Fruit fly (Drosophila melanogaster): Measurements from ENCODE around the gene Lmpt.

Gene Lmpt

dm6 chr3L:16922952-16923351 lies 57.9 kb downstream of the Lmpt start, which contains the start of gene CG13028:
TSS of gene CG13028 (plus strand) at chr3L:16923252.
- TF ChIP-seq cic (GFP tag; optimal IDR thresholded peaks at IDR 0.05): no peak
- no peak for TF ChIP-seq tj (GFP tag; optimal IDR thresholded peaks at IDR 0.05)
- no peak for TF ChIP-seq CG14711 (tag; optimal IDR thresholded peaks at IDR 0.05)
- TF ChIP-seq Hr96 (GFP tag; optimal IDR thresholded peaks at IDR 0.05): no peak
- no peak for TF ChIP-seq ovo (GFP tag; optimal IDR thresholded peaks at IDR 0.05)
- TF ChIP-seq CG33017 (tag; optimal IDR thresholded peaks at IDR 0.05): no peak
- no peak for TF ChIP-seq Clk (GFP tag; optimal IDR thresholded peaks at IDR 0.05)
- no peak for TF ChIP-seq pad (GFP tag; optimal IDR thresholded peaks at IDR 0.05)
- no peak for TF ChIP-seq cnc (optimal IDR thresholded peaks at IDR 0.05)
- TF ChIP-seq CG7101 (tag; optimal IDR thresholded peaks at IDR 0.05): no peak

- TF ChIP-seq CG7101 (tag; optimal IDR thresholded peaks at IDR 0.05): no peak
- no peak for TF ChIP-seq Hr96 (GFP tag; optimal IDR thresholded peaks at IDR 0.05)
- TF ChIP-seq cic (GFP tag; optimal IDR thresholded peaks at IDR 0.05): no peak
- no peak for TF ChIP-seq ovo (GFP tag; optimal IDR thresholded peaks at IDR 0.05)
These were observed 62.3 kb downstream of the Lmpt start, which contains the start of gene CG13023 for dm6 chr3L:16927375-16927774. TSS of gene CG13023 (minus strand) at chr3L:16927434.

dm6 chr3L:16930522-16930921 lies 65.4 kb downstream of the Lmpt start:
- TF ChIP-seq CG11617 (GFP tag; optimal IDR thresholded peaks at IDR 0.05) (no peak), bab1 (GFP tag; optimal IDR thresholded peaks at IDR 0.05) (no peak), Mnt (GFP tag; optimal IDR thresholded peaks at IDR 0.05) (no peak), kay (GFP tag; ENCODE audit: borderline replicate concordance) (no peak), CG7045 (GFP tag; optimal IDR thresholded peaks at IDR 0.05) (no peak), CG14711 (tag; optimal IDR thresholded peaks at IDR 0.05) (no peak), cnc (optimal IDR thresholded peaks at IDR 0.05) (no peak), tj (GFP tag; optimal IDR thresholded peaks at IDR 0.05) (no peak), Crg-1 (GFP tag; optimal IDR thresholded peaks at IDR 0.05) (no peak), CG7101 (tag; optimal IDR thresholded peaks at IDR 0.05) (no peak), CG33017 (tag; optimal IDR thresholded peaks at IDR 0.05) (no peak), CG12768 (GFP tag; optimal IDR thresholded peaks at IDR 0.05) (no peak), CG1620 (GFP tag; optimal IDR thresholded peaks at IDR 0.05) (no peak), Hr96 (GFP tag; optimal IDR thresholded peaks at IDR 0.05) (no peak)

- TF ChIP-seq CG33017 (tag; optimal IDR thresholded peaks at IDR 0.05) (no peak), Hr96 (GFP tag; optimal IDR thresholded peaks at IDR 0.05) (no peak), CG5204 (GFP tag; optimal IDR thresholded peaks at IDR 0.05) (no peak), ovo (GFP tag; optimal IDR thresholded peaks at IDR 0.05) (no peak), CG7045 (GFP tag; optimal IDR thresholded peaks at IDR 0.05) (no peak), cnc (optimal IDR thresholded peaks at IDR 0.05) (no peak), cic (GFP tag; optimal IDR thresholded peaks at IDR 0.05) (no peak), CG14711 (tag; optimal IDR thresholded peaks at IDR 0.05) (no peak), CG1620 (GFP tag; optimal IDR thresholded peaks at IDR 0.05) (no peak), tj (GFP tag; optimal IDR thresholded peaks at IDR 0.05) (no peak), Crg-1 (GFP tag; optimal IDR thresholded peaks at IDR 0.05) (no peak), bab1 (GFP tag; optimal IDR thresholded peaks at IDR 0.05) (no peak), kay (GFP tag; ENCODE audit: borderline replicate concordance) (no peak), pad (GFP tag; optimal IDR thresholded peaks at IDR 0.05) (no peak), toe (GFP tag; optimal IDR thresholded peaks at IDR 0.05) (no peak), CG12768 (GFP tag; optimal IDR thresholded peaks at IDR 0.05) (no peak), CG11617 (GFP tag; optimal IDR thresholded peaks at IDR 0.05) (no peak), Mnt (GFP tag; optimal IDR thresholded peaks at IDR 0.05) (no peak), Clk (GFP tag; optimal IDR thresholded peaks at IDR 0.05) (no peak), CG7101 (tag; optimal IDR thresholded peaks at IDR 0.05) (no peak)
These were observed 70.2 kb downstream of the Lmpt start, which contains the start of gene CG11905 for dm6 chr3L:16935284-16935683. TSS of gene CG11905 (minus strand) at chr3L:16935536.

dm6 chr3L:16936689-16937088 lies 71.6 kb downstream of the Lmpt start:
- no peak for TF ChIP-seq Hr96 (GFP tag; optimal IDR thresholded peaks at IDR 0.05)
- no peak for TF ChIP-seq tj (GFP tag; optimal IDR thresholded peaks at IDR 0.05)

- TF ChIP-seq kay (GFP tag; ENCODE audit: borderline replicate concordance): no peak
These were observed 73.8 kb downstream of the Lmpt start, which contains the start of gene CG13022 for dm6 chr3L:16938852-16939251. TSS of gene CG13022 (minus strand) at chr3L:16938952.

- TF ChIP-seq CG12768 (GFP tag; optimal IDR thresholded peaks at IDR 0.05): no peak
- no peak for TF ChIP-seq Hr96 (GFP tag; optimal IDR thresholded peaks at IDR 0.05)
- no peak for TF ChIP-seq CG1620 (GFP tag; optimal IDR thresholded peaks at IDR 0.05)
- no peak for TF ChIP-seq Crg-1 (GFP tag; optimal IDR thresholded peaks at IDR 0.05)
- TF ChIP-seq Mnt (GFP tag; optimal IDR thresholded peaks at IDR 0.05): no peak
- TF ChIP-seq CG33017 (tag; optimal IDR thresholded peaks at IDR 0.05): no peak
- no peak for TF ChIP-seq kay (GFP tag; ENCODE audit: borderline replicate concordance)
- no peak for TF ChIP-seq cic (GFP tag; optimal IDR thresholded peaks at IDR 0.05)
- TF ChIP-seq toe (GFP tag; optimal IDR thresholded peaks at IDR 0.05): no peak
- no peak for TF ChIP-seq Clk (GFP tag; optimal IDR thresholded peaks at IDR 0.05)
- TF ChIP-seq CG7101 (tag; optimal IDR thresholded peaks at IDR 0.05): no peak
- no peak for TF ChIP-seq tj (GFP tag; optimal IDR thresholded peaks at IDR 0.05)
- TF ChIP-seq CG11617 (GFP tag; optimal IDR thresholded peaks at IDR 0.05): no peak
- no peak for TF ChIP-seq pad (GFP tag; optimal IDR thresholded peaks at IDR 0.05)
- TF ChIP-seq CG7045 (GFP tag; optimal IDR thresholded peaks at IDR 0.05): no peak
These were observed 76.2 kb downstream of the Lmpt start for dm6 chr3L:16941319-16941718.
